Fruit fly (Drosophila melanogaster) whole organism, embryonic: Measurements from ENCODE around the gene CG18766.

Source experiments
- Blimp-1 ChIP-seq: fragments of 200-800 bp; sonication (Bioruptor generic); optimal IDR thresholded peaks from 3 replicates; lab custom pipeline; 2018; ENCODE audit warnings: missing biosample characterization, missing genetic modification characterization, mild to moderate bottlenecking, moderate library complexity, missing genetic modification reagents
- CG6175 ChIP-seq: fragments of 200-800 bp; sonication (Bioruptor generic); IDR thresholded peaks from 3 replicates; pipeline ENCODE4 v1.3.6; 2022; ENCODE audit warnings: missing biosample characterization, missing genetic modification characterization
- CHES-1-like ChIP-seq: fragments of 200-800 bp; sonication (Bioruptor generic); optimal IDR thresholded peaks from 2 replicates; lab custom pipeline; 2016; ENCODE audit warnings: missing biosample characterization, missing genetic modification characterization
- Dip3 ChIP-seq: fragments of 200-800 bp; sonication (Bioruptor generic); optimal IDR thresholded peaks from 3 replicates; lab custom pipeline; 2016; ENCODE audit warnings: missing biosample characterization, missing genetic modification characterization
- br ChIP-seq: fragments of >200 bp; optimal IDR thresholded peaks from 2 replicates; lab custom pipeline; 2017
- onecut ChIP-seq: fragments of 200-800 bp; sonication (Bioruptor generic); IDR thresholded peaks from 2 replicates; pipeline ENCODE4 v1.3.6; 2022; ENCODE audit warnings: missing biosample characterization, missing genetic modification characterization

DNA sequence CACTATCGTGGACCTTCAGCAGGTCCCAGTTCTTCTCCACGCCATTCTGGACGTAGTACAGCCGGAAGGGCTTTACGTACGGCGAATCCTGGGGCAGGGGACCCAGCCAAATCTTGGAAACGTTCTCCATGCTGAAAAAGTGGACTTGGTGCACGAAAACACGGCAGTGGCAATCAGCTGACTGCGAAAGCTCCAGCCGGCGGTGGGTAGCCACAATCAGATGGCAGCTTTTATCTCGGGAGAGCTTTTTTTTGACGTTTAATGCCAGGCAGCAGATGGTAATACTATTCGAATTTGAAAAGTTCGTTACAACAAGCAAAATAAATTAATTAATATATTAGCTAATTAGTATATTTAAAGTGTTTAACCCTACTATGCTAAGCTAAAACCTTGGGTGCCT is 16.7 kb downstream of the CG18766 start, which contains the start of gene CG42813:
- TF ChIP-seq CHES-1-like (GFP tag; lab: Kevin White, UChicago) (no peak), Dip3 (GFP tag; lab: Kevin White, UChicago) (no peak), CG6175 (GFP tag; lab: Robert Waterston, UW) (no peak), onecut (GFP tag; lab: Robert Waterston, UW) (no peak), br (lab: Kevin White, UChicago) (no peak), Blimp-1 (GFP tag; lab: Kevin White, UChicago) (no peak)
